Worm (Caenorhabditis elegans): Measurements from ENCODE around the gene C03G5.14.

ce11 chrX:8504207-8504606 is 17.5 kb upstream of the C03G5.14 start:
- TF ChIP-seq che-1 (tag; optimal IDR thresholded peaks at IDR 0.05) (no peak), lin-11 (tag; optimal IDR thresholded peaks at IDR 0.05) (no peak), K02D7.2 (tag; optimal IDR thresholded peaks at IDR 0.05) (no peak), pqm-1 (tag; optimal IDR thresholded peaks at IDR 0.05) (no peak), rnt-1 (tag; optimal IDR thresholded peaks at IDR 0.05) (no peak), ama-1 (optimal IDR thresholded peaks at IDR 0.05) (no peak), nhr-11 (tag; optimal IDR thresholded peaks at IDR 0.05) (no peak), hlh-6 (tag; optimal IDR thresholded peaks at IDR 0.05) (no peak), T23F11.4 (GFP tag; optimal IDR thresholded peaks at IDR 0.05) (no peak), elt-4 (tag; optimal IDR thresholded peaks at IDR 0.05) (no peak), ceh-31 (tag; optimal IDR thresholded peaks at IDR 0.05) (no peak), fkh-10 (GFP tag; optimal IDR thresholded peaks at IDR 0.05) (no peak), hlh-30 (tag; optimal IDR thresholded peaks at IDR 0.05; ENCODE audit: insufficient read depth) (no peak)

All from whole organism, late embryonic.